Fruit fly (Drosophila melanogaster): Measurements from ENCODE around the gene CG7299.

The CG7299 gene

dm6 chr2L:10681602-10682001 is 2.6 kb downstream of the CG7299 start, which contains the start of gene CG17107:
Gene CG17107 (plus strand): TSS chr2L:10681902.
- TF ChIP-seq Ets96B (tag; optimal IDR thresholded peaks at IDR 0.05) (no peak), CG9139 (GFP tag; optimal IDR thresholded peaks at IDR 0.05) (no peak), Eip78C (GFP tag) (no peak), fd59A (GFP tag; optimal IDR thresholded peaks at IDR 0.05) (no peak), acj6 (GFP tag; optimal IDR thresholded peaks at IDR 0.05) (no peak)

- no peak for TF ChIP-seq lz (GFP tag; optimal IDR thresholded peaks at IDR 0.05)
- TF ChIP-seq ss (GFP tag; optimal IDR thresholded peaks at IDR 0.05): no peak
- no peak for TF ChIP-seq Eip75B (GFP tag; optimal IDR thresholded peaks at IDR 0.05)
- TF ChIP-seq Eip78C (GFP tag): peak; percentile 69
- TF ChIP-seq Sox102F (GFP tag; optimal IDR thresholded peaks at IDR 0.05): no peak
- peak; percentile 61 for TF ChIP-seq CG15336 (GFP tag; IDR thresholded peaks at IDR 0.05)
- TF ChIP-seq CG10631 (GFP tag; optimal IDR thresholded peaks at IDR 0.05): no peak
- no peak for TF ChIP-seq fd85E (GFP tag; optimal IDR thresholded peaks at IDR 0.05)
- no peak for TF ChIP-seq CG4318 (GFP tag; optimal IDR thresholded peaks at IDR 0.05)
- peak; percentile 29 for TF ChIP-seq CG32006 (GFP tag; optimal IDR thresholded peaks at IDR 0.05)
- no peak for TF ChIP-seq CG11762 (GFP tag; optimal IDR thresholded peaks at IDR 0.05; ENCODE audit: insufficient read depth)
- TF ChIP-seq Hr38 (GFP tag; optimal IDR thresholded peaks at IDR 0.05): no peak
- TF ChIP-seq CG6854 (GFP tag; optimal IDR thresholded peaks at IDR 0.05): no peak
- TF ChIP-seq Hr39 (GFP tag; optimal IDR thresholded peaks at IDR 0.05): no peak
- TF ChIP-seq CG10669 (GFP tag; optimal IDR thresholded peaks at IDR 0.05): no peak
- peak; percentile 26 for TF ChIP-seq CG3919 (GFP tag; optimal IDR thresholded peaks at IDR 0.05)
- no peak for TF ChIP-seq Lpt (GFP tag; optimal IDR thresholded peaks at IDR 0.05)
- TF ChIP-seq Hr4 (GFP tag; optimal IDR thresholded peaks at IDR 0.05): peak; percentile 48
- TF ChIP-seq CG8319 (GFP tag; optimal IDR thresholded peaks at IDR 0.05): no peak
- TF ChIP-seq CG8119 (GFP tag; IDR thresholded peaks at IDR 0.05): 0 out of 3 replicates have a peak, but pooled peaks have one; percentile 18
- TF ChIP-seq Sox14 (GFP tag; optimal IDR thresholded peaks at IDR 0.05): no peak
- no peak for TF ChIP-seq Sox15 (GFP tag; optimal IDR thresholded peaks at IDR 0.05)
- peak; percentile 0 for TF ChIP-seq acj6 (GFP tag; optimal IDR thresholded peaks at IDR 0.05)
- no peak for TF ChIP-seq Ets21C (GFP tag; optimal IDR thresholded peaks at IDR 0.05)
- TF ChIP-seq CG11902 (GFP tag; optimal IDR thresholded peaks at IDR 0.05): no peak
- TF ChIP-seq dsx (GFP tag; optimal IDR thresholded peaks at IDR 0.05; ENCODE audit: poor library complexity, severe bottlenecking): no peak
These were observed 3.6 kb downstream of the CG7299 start, which contains the start of gene CG17105 for dm6 chr2L:10680584-10681080. Gene CG17105 (plus strand): TSS chr2L:10681030.

dm6 chr2L:10679568-10679967 is 4.6 kb downstream of the CG7299 start:
- no peak for TF ChIP-seq CG10631 (GFP tag; optimal IDR thresholded peaks at IDR 0.05)
- no peak for TF ChIP-seq lz (GFP tag; optimal IDR thresholded peaks at IDR 0.05)
- no peak for TF ChIP-seq spab (GFP tag; optimal IDR thresholded peaks at IDR 0.05)
- no peak for TF ChIP-seq Lpt (GFP tag; optimal IDR thresholded peaks at IDR 0.05)
- no peak for TF ChIP-seq Hr38 (GFP tag; optimal IDR thresholded peaks at IDR 0.05)
- TF ChIP-seq Hr39 (GFP tag; optimal IDR thresholded peaks at IDR 0.05): no peak
- TF ChIP-seq cyc (GFP tag; optimal IDR thresholded peaks at IDR 0.05): no peak
- TF ChIP-seq vri (GFP tag; optimal IDR thresholded peaks at IDR 0.05): no peak
- TF ChIP-seq dsx (GFP tag; optimal IDR thresholded peaks at IDR 0.05; ENCODE audit: poor library complexity, severe bottlenecking): no peak
- TF ChIP-seq eg (GFP tag; IDR thresholded peaks at IDR 0.05): no peak
- TF ChIP-seq CG11762 (GFP tag; optimal IDR thresholded peaks at IDR 0.05; ENCODE audit: insufficient read depth): no peak
- TF ChIP-seq CG6163 (GFP tag; IDR thresholded peaks at IDR 0.05): 0 out of 3 replicates have a peak, but pooled peaks have one; percentile 26
- peak; percentile 16 for TF ChIP-seq CG32006 (GFP tag; optimal IDR thresholded peaks at IDR 0.05)
- TF ChIP-seq Sox15 (GFP tag; optimal IDR thresholded peaks at IDR 0.05): no peak
- TF ChIP-seq CG1621 (tag; optimal IDR thresholded peaks at IDR 0.05): no peak
- no peak for TF ChIP-seq CG6276 (GFP tag; optimal IDR thresholded peaks at IDR 0.05)
- no peak for TF ChIP-seq Ets96B (tag; optimal IDR thresholded peaks at IDR 0.05)
- TF ChIP-seq CG4318 (GFP tag; optimal IDR thresholded peaks at IDR 0.05): no peak
- TF ChIP-seq Eip75B (GFP tag; optimal IDR thresholded peaks at IDR 0.05): no peak
- TF ChIP-seq Gug (GFP tag; IDR thresholded peaks at IDR 0.05): no peak
- no peak for TF ChIP-seq Smox (GFP tag; optimal IDR thresholded peaks at IDR 0.05)
- no peak for TF ChIP-seq CG8319 (GFP tag; optimal IDR thresholded peaks at IDR 0.05)
- no peak for TF ChIP-seq CG3032 (tag; optimal IDR thresholded peaks at IDR 0.05)
- no peak for TF ChIP-seq CG11902 (GFP tag; optimal IDR thresholded peaks at IDR 0.05)
- TF ChIP-seq Hr4 (GFP tag; optimal IDR thresholded peaks at IDR 0.05): peak; percentile 35
- no peak for TF ChIP-seq CG6808 (GFP tag; optimal IDR thresholded peaks at IDR 0.05)
- no peak for TF ChIP-seq achi (GFP tag; optimal IDR thresholded peaks at IDR 0.05)
- TF ChIP-seq CG15336 (GFP tag; IDR thresholded peaks at IDR 0.05): 0 out of 2 replicates have a peak, but pooled peaks have one; percentile 30
- no peak for TF ChIP-seq ss (GFP tag; optimal IDR thresholded peaks at IDR 0.05)
- peak; percentile 59 for TF ChIP-seq svp (GFP tag)
- TF ChIP-seq Ets21C (GFP tag; optimal IDR thresholded peaks at IDR 0.05): no peak
- TF ChIP-seq Met (GFP tag; optimal IDR thresholded peaks at IDR 0.05): peak; percentile 5
- TF ChIP-seq fkh (GFP tag; optimal IDR thresholded peaks at IDR 0.05): no peak
- TF ChIP-seq CG8632 (GFP tag; optimal IDR thresholded peaks at IDR 0.05): no peak
- no peak for TF ChIP-seq CG9139 (GFP tag; optimal IDR thresholded peaks at IDR 0.05)
